Worm (Caenorhabditis elegans): ENCODE measurements around the gene F09G8.7.

DNA sequence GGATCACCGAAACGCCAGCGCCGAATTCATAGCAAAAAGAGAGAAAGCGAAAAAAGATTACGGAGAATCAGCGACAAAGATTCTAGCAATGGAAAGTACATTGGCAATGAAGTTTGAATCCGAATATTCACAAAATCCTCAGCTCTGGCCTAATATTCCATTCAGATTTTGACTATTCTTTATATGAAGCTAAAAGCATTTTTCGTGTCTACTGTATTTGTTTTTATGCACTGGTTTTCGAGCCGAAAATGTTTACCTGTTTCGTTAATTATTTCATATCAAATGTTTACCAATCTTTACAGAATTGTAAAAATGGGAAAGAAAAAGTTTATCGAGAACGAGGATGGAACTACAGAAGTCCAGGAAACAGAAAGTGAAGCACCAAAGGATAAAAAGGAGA lies 40.1 kb upstream of the F09G8.7 start, which contains the start of gene F10E9.4:
- TF ChIP-seq lim-6 (tag; optimal IDR thresholded peaks at IDR 0.05) = no peak
- TF ChIP-seq ceh-34 (tag; optimal IDR thresholded peaks at IDR 0.05) = no peak
- TF ChIP-seq nfya-1 (tag; optimal IDR thresholded peaks at IDR 0.05) = no peak
- no peak for TF ChIP-seq tbx-7 (tag; optimal IDR thresholded peaks at IDR 0.05)
- no peak for TF ChIP-seq tbx-2 (tag; optimal IDR thresholded peaks at IDR 0.05)
- TF ChIP-seq T23F11.4 (GFP tag; optimal IDR thresholded peaks at IDR 0.05) = no peak
- TF ChIP-seq hlh-30 (tag; optimal IDR thresholded peaks at IDR 0.05; ENCODE audit: insufficient read depth) = no peak
- TF ChIP-seq Y22D7AL.16 (tag; optimal IDR thresholded peaks at IDR 0.05) = no peak
- no peak for TF ChIP-seq sox-4 (tag; optimal IDR thresholded peaks at IDR 0.05)
